Worm (Caenorhabditis elegans) whole organism, midembryonic: ENCODE results near the gene Y59E9AL.4.
"Not testable (repeated sequence)": the region's sequence is repeated elsewhere in the genome, so short reads cannot be mapped to it uniquely, and the experiment has no call there.

Experiments
- flt-1 ChIP-seq: fragments of 200-800 bp; sonication (Bioruptor generic); IDR thresholded peaks from 2 replicates; pipeline ENCODE4 v1.3.6; 2022; ENCODE audit warnings: missing genetic modification characterization, missing compliant biosample characterization
- ref-1 ChIP-seq: fragments of 200-800 bp; sonication (Bioruptor generic); conservative IDR thresholded peaks from 2 replicates; pipeline ENCODE4 v1.3.6; 2022; ENCODE audit warnings: missing genetic modification reagents, missing genetic modification characterization, missing compliant biosample characterization
- ztf-29 ChIP-seq: fragments of 200-800 bp; sonication (Bioruptor generic); IDR thresholded peaks from 2 replicates; pipeline ENCODE4 v1.3.6; 2022; ENCODE audit warnings: missing genetic modification reagents, missing genetic modification characterization, missing compliant biosample characterization

DNA sequence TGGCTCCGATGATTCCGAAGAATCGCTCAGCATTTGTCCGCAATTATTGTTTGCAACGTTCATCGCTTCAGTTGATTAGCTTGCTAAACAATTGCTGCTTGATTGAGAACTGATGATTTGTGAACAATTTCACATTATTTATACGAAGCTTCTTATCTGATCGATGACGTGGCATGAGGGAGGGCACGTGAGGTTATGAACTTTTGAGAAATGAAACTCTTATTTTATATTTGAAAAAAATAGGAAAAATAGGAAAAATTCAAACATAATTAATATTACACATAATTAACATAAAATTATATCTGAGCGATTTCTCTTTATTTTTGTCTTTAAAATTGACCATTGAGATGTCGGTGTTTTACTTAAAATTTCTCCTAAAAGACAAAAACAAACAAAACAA is 39.7 kb upstream of the Y59E9AL.4 start, which contains the start of gene F36H12.10:
- TF ChIP-seq flt-1, ref-1, ztf-29 (GFP tag; lab: Robert Waterston, UW): not testable (repeated sequence)
